Fruit fly (Drosophila melanogaster): Measurements from ENCODE around the gene CG15561.
A peak's percentile ranks its signal among the peaks of the same experiment; 100 is the strongest.

Gene CG15561

dm6 chr3R:31218214-31218876 is 2.6 kb upstream of the CG15561 start:
- TF ChIP-seq Six4 (GFP tag; optimal IDR thresholded peaks at IDR 0.05) (no peak), CG15011 (GFP tag; optimal IDR thresholded peaks at IDR 0.05) (no peak), CG11723 (GFP tag; optimal IDR thresholded peaks at IDR 0.05) (no peak), ab (GFP tag; optimal IDR thresholded peaks at IDR 0.05) (no peak), vvl (GFP tag; IDR thresholded peaks at IDR 0.05) (no peak), CG12236 (GFP tag; optimal IDR thresholded peaks at IDR 0.05) (no peak), Nf-YA (GFP tag; IDR thresholded peaks at IDR 0.05) (no peak), CG17802 (tag; optimal IDR thresholded peaks at IDR 0.05) (no peak), CG3847 (GFP tag; IDR thresholded peaks at IDR 0.05) (no peak), pum (GFP tag; optimal IDR thresholded peaks at IDR 0.05) (no peak), tx (GFP tag; optimal IDR thresholded peaks at IDR 0.05) (no peak), Fer1 (GFP tag; optimal IDR thresholded peaks at IDR 0.05) (peak; percentile 6), Ada2b (GFP tag; IDR thresholded peaks at IDR 0.05) (no peak), CG10462 (GFP tag; optimal IDR thresholded peaks at IDR 0.05) (no peak), h (optimal IDR thresholded peaks at IDR 0.05) (no peak), Pdp1 (GFP tag; optimal IDR thresholded peaks at IDR 0.05) (peak in 1 of 2 experiments; percentile 100), fru (optimal IDR thresholded peaks at IDR 0.05) (no peak), Fer2 (tag; optimal IDR thresholded peaks at IDR 0.05) (no peak), CG12299 (tag; optimal IDR thresholded peaks at IDR 0.05) (peak; percentile 6), CG17186 (GFP tag; optimal IDR thresholded peaks at IDR 0.05) (peak; percentile 22), Ets97D (GFP tag; optimal IDR thresholded peaks at IDR 0.05) (no peak), E2f2 (GFP tag; IDR thresholded peaks at IDR 0.05) (no peak), knrl (GFP tag; IDR thresholded peaks at IDR 0.05; ENCODE audit: partially characterized antibody) (no peak), chm (GFP tag; IDR thresholded peaks at IDR 0.05) (no peak), Adf1 (GFP tag; IDR thresholded peaks at IDR 0.05) (no peak), pzg (GFP tag; optimal IDR thresholded peaks at IDR 0.05) (peak; percentile 4), CG8359 (GFP tag; optimal IDR thresholded peaks at IDR 0.05; ENCODE audit: borderline replicate concordance) (no peak), fd64A (GFP tag; optimal IDR thresholded peaks at IDR 0.05) (no peak), CG7357 (GFP tag; IDR thresholded peaks at IDR 0.05) (no peak), CG8281 (tag; optimal IDR thresholded peaks at IDR 0.05) (no peak), Deaf1 (tag; optimal IDR thresholded peaks at IDR 0.05) (no peak), CoRest (tag; optimal IDR thresholded peaks at IDR 0.05) (no peak), CG2116 (GFP tag; optimal IDR thresholded peaks at IDR 0.05) (peak; percentile 25), CG17385 (GFP tag; optimal IDR thresholded peaks at IDR 0.05) (peak; percentile 47), CG17912 (GFP tag; optimal IDR thresholded peaks at IDR 0.05) (peak; percentile 74), CG9876 (GFP tag; optimal IDR thresholded peaks at IDR 0.05) (no peak), CG2129 (GFP tag; IDR thresholded peaks at IDR 0.05; ENCODE audit: partially characterized antibody) (no peak), lola (GFP tag; optimal IDR thresholded peaks at IDR 0.05) (no peak), CG15696 (tag; optimal IDR thresholded peaks at IDR 0.05) (no peak), CG10147 (GFP tag; optimal IDR thresholded peaks at IDR 0.05) (no peak), gem (tag; optimal IDR thresholded peaks at IDR 0.05) (no peak), CG12659 (GFP tag; optimal IDR thresholded peaks at IDR 0.05) (no peak), Dfd (GFP tag; optimal IDR thresholded peaks at IDR 0.05) (no peak), CG12104 (GFP tag; optimal IDR thresholded peaks at IDR 0.05) (no peak), CG11085 (GFP tag; IDR thresholded peaks at IDR 0.05) (no peak), trh (GFP tag; optimal IDR thresholded peaks at IDR 0.05) (no peak), CG11247 (GFP tag; IDR thresholded peaks at IDR 0.05) (no peak), vfl (GFP tag; optimal IDR thresholded peaks at IDR 0.05) (no peak), CG1024 (GFP tag; IDR thresholded peaks at IDR 0.05) (no peak), CG10543 (GFP tag; optimal IDR thresholded peaks at IDR 0.05) (peak; percentile 50), Aef1 (GFP tag; IDR thresholded peaks at IDR 0.05) (no peak)
